Worm (Caenorhabditis elegans): ENCODE data around the gene lgc-20.

ce11 chrII:11307953-11308352, 35.5 kb downstream of the lgc-20 start:
- TF ChIP-seq W03F9.2 (tag; optimal IDR thresholded peaks at IDR 0.05) (no peak), him-1 (tag; optimal IDR thresholded peaks at IDR 0.05) (no peak)

Data from whole organism, L4/young adult.